Worm (Caenorhabditis elegans) whole organism, young adult: Measurements from ENCODE around the gene Y70C5A.2.
A peak's percentile ranks its signal among the peaks of the same experiment; 100 is the strongest.

Experiments
- F33H1.4 ChIP-seq: fragments of 200-800 bp; sonication (Bioruptor generic); IDR thresholded peaks from 2 replicates; pipeline ENCODE4 v1.3.6; 2022; ENCODE audit warnings: missing genetic modification reagents, missing genetic modification characterization, missing compliant biosample characterization
- F39B2.1 ChIP-seq: fragments of 200-800 bp; sonication (Bioruptor generic); IDR thresholded peaks from 2 replicates; pipeline ENCODE4 v1.3.6; 2022; ENCODE audit warnings: missing genetic modification reagents, missing genetic modification characterization, missing compliant biosample characterization
- F55B11.4 ChIP-seq: sonication (generic microtip); optimal IDR thresholded peaks from 2 replicates; lab custom pipeline; 2016; ENCODE audit warnings: missing compliant biosample characterization, missing genetic modification characterization, borderline replicate concordance; ENCODE audit not compliant: insufficient read depth
- F57A8.1 ChIP-seq: fragments of 200-800 bp; sonication (Bioruptor generic); optimal IDR thresholded peaks from 2 replicates; lab custom pipeline; 2018; ENCODE audit warnings: mild to moderate bottlenecking, missing genetic modification characterization, moderate library complexity, missing compliant biosample characterization
- T07F8.4 ChIP-seq: sonication (generic microtip); optimal IDR thresholded peaks from 2 replicates; lab custom pipeline; 2016; ENCODE audit warnings: mild to moderate bottlenecking, missing genetic modification characterization, moderate library complexity, missing compliant biosample characterization
- T26A5.8 ChIP-seq: sonication (generic microtip); optimal IDR thresholded peaks from 2 replicates; lab custom pipeline; 2016; ENCODE audit warnings: missing genetic modification characterization, missing compliant biosample characterization
- Y53F4B.3 ChIP-seq: fragments of 200-800 bp; sonication (Bioruptor generic); IDR thresholded peaks from 2 replicates; pipeline ENCODE4 v1.3.6; 2022; ENCODE audit warnings: missing genetic modification reagents, missing genetic modification characterization, missing compliant biosample characterization
- Y56A3A.18 ChIP-seq: fragments of 200-800 bp; sonication (Bioruptor generic); IDR thresholded peaks from 2 replicates; pipeline ENCODE4 v1.3.6; 2022; ENCODE audit warnings: missing genetic modification reagents, missing genetic modification characterization, missing compliant biosample characterization
- aptf-2 ChIP-seq: fragments of 200-800 bp; sonication (Bioruptor generic); conservative IDR thresholded peaks from 2 replicates; pipeline ENCODE4 v1.3.6; 2022; ENCODE audit warnings: missing genetic modification reagents, missing genetic modification characterization, missing compliant biosample characterization
- athp-1 ChIP-seq: sonication (generic microtip); optimal IDR thresholded peaks from 2 replicates; lab custom pipeline; 2017; ENCODE audit warnings: mild to moderate bottlenecking, missing genetic modification characterization, missing compliant biosample characterization
- attf-5 ChIP-seq: fragments of 200-800 bp; sonication (Bioruptor generic); optimal IDR thresholded peaks from 2 replicates; lab custom pipeline; 2018; ENCODE audit warnings: mild to moderate bottlenecking, missing genetic modification characterization, missing compliant biosample characterization
- bed-1 ChIP-seq: fragments of 200-800 bp; sonication (Bioruptor generic); IDR thresholded peaks from 2 replicates; pipeline ENCODE4 v1.3.6; 2022; ENCODE audit warnings: missing genetic modification reagents, missing genetic modification characterization, missing compliant biosample characterization
- bed-2 ChIP-seq: fragments of 200-800 bp; sonication (Bioruptor generic); IDR thresholded peaks from 2 replicates; pipeline ENCODE4 v1.3.6; 2022; ENCODE audit warnings: missing genetic modification reagents, missing genetic modification characterization, missing compliant biosample characterization
- ccch-3 ChIP-seq: fragments of 200-800 bp; sonication (Bioruptor generic); optimal IDR thresholded peaks from 2 replicates; lab custom pipeline; 2018; ENCODE audit warnings: mild to moderate bottlenecking, missing genetic modification characterization, missing compliant biosample characterization
- cebp-2 ChIP-seq: fragments of 200-800 bp; sonication (Bioruptor generic); IDR thresholded peaks from 2 replicates; pipeline ENCODE4 v1.3.6; 2022; ENCODE audit warnings: missing genetic modification characterization, missing compliant biosample characterization
- ceh-100 ChIP-seq: fragments of 200-800 bp; sonication (Bioruptor generic); IDR thresholded peaks from 2 replicates; pipeline ENCODE4 v1.3.6; 2022; ENCODE audit warnings: missing genetic modification reagents, missing genetic modification characterization, missing compliant biosample characterization
- ceh-58 ChIP-seq: fragments of 200-800 bp; sonication (Bioruptor generic); IDR thresholded peaks from 2 replicates; pipeline ENCODE4 v1.3.6; 2022; ENCODE audit warnings: missing genetic modification characterization, missing compliant biosample characterization
- ceh-79 ChIP-seq: sonication (generic microtip); optimal IDR thresholded peaks from 2 replicates; lab custom pipeline; 2017; ENCODE audit warnings: mild to moderate bottlenecking, missing genetic modification characterization, missing compliant biosample characterization
- chd-7 ChIP-seq: sonication (generic microtip); optimal IDR thresholded peaks from 2 replicates; lab custom pipeline; 2016; ENCODE audit warnings: mild to moderate bottlenecking, missing genetic modification characterization, moderate library complexity, missing compliant biosample characterization
- die-1 ChIP-seq: sonication (generic microtip); optimal IDR thresholded peaks from 2 replicates; lab custom pipeline; 2016; ENCODE audit warnings: missing genotype, mild to moderate bottlenecking, missing genetic modification characterization, missing compliant biosample characterization
- dpff-1 ChIP-seq: sonication (generic microtip); optimal IDR thresholded peaks from 2 replicates; lab custom pipeline; 2017; ENCODE audit warnings: mild to moderate bottlenecking, missing genetic modification characterization, missing compliant biosample characterization
- dpl-1 ChIP-seq: fragments of 150-350 bp; optimal IDR thresholded peaks from 2 replicates; lab custom pipeline; 2014; ENCODE audit warnings: missing biosample characterization, missing genetic modification reagents, missing genetic modification characterization
- egl-18 ChIP-seq: fragments of 200-800 bp; sonication (Bioruptor generic); IDR thresholded peaks from 2 replicates; pipeline ENCODE4 v1.3.6; 2022; ENCODE audit warnings: missing genetic modification reagents, missing genetic modification characterization, missing compliant biosample characterization
- egl-44 ChIP-seq: fragments of 200-800 bp; sonication (Bioruptor generic); IDR thresholded peaks from 2 replicates; pipeline ENCODE4 v1.3.6; 2022; ENCODE audit warnings: missing genetic modification reagents, missing genetic modification characterization, missing compliant biosample characterization
- ets-4 ChIP-seq: fragments of 200-800 bp; sonication (Bioruptor generic); optimal IDR thresholded peaks from 2 replicates; lab custom pipeline; 2018; ENCODE audit warnings: mild to moderate bottlenecking, missing genetic modification characterization, missing compliant biosample characterization
- hlh-12 ChIP-seq: sonication (generic microtip); optimal IDR thresholded peaks from 2 replicates; lab custom pipeline; 2016; ENCODE audit warnings: missing genetic modification characterization, missing compliant biosample characterization
- hmg-1.2 ChIP-seq: fragments of 200-800 bp; sonication (Bioruptor generic); IDR thresholded peaks from 2 replicates; pipeline ENCODE4 v1.3.6; 2022; ENCODE audit warnings: missing genetic modification reagents, missing genetic modification characterization, missing compliant biosample characterization
- hrde-1 ChIP-seq: sonication (generic microtip); optimal IDR thresholded peaks from 2 replicates; lab custom pipeline; 2016; ENCODE audit warnings: missing genetic modification characterization, mild to moderate bottlenecking, missing compliant biosample characterization, moderate library complexity, missing genotype, missing genetic modification reagents, borderline replicate concordance
- hsf-1 ChIP-seq: fragments of 200-800 bp; sonication (Bioruptor generic); IDR thresholded peaks from 2 replicates; pipeline ENCODE4 v1.3.6; 2022; ENCODE audit warnings: missing genetic modification reagents, missing genetic modification characterization, missing compliant biosample characterization
- lag-1 ChIP-seq: fragments of 200-800 bp; sonication (Bioruptor generic); IDR thresholded peaks from 2 replicates; pipeline ENCODE4 v1.3.6; 2022; ENCODE audit warnings: missing genetic modification reagents, missing genetic modification characterization, missing compliant biosample characterization
- let-526 ChIP-seq: fragments of 200-800 bp; sonication (Bioruptor generic); IDR thresholded peaks from 2 replicates; pipeline ENCODE4 v1.3.6; 2022; ENCODE audit warnings: missing genetic modification reagents, missing genetic modification characterization, missing compliant biosample characterization
- let-607 ChIP-seq, 2 experiments: fragments of 200-800 bp in 1 of 2; sonication (Bioruptor generic) in 1 of 2; sonication (generic microtip) in 1 of 2; optimal IDR thresholded peaks; 2 replicates each; lab custom pipeline; 2016 to 2018; ENCODE audit warnings: mild to moderate bottlenecking in 2 of 2, missing compliant biosample characterization in 2 of 2, missing genetic modification characterization in 2 of 2, moderate library complexity in 2 of 2, missing genotype in 1 of 2
- lin-54 ChIP-seq: fragments of 200-800 bp; sonication (Bioruptor generic); optimal IDR thresholded peaks from 2 replicates; lab custom pipeline; 2018; ENCODE audit warnings: mild to moderate bottlenecking, missing genetic modification characterization, missing compliant biosample characterization
- nfya-1 ChIP-seq: sonication (generic microtip); optimal IDR thresholded peaks from 2 replicates; lab custom pipeline; 2017; ENCODE audit warnings: antibody characterized with exemption, missing compliant biosample characterization, missing genetic modification characterization, borderline replicate concordance; ENCODE audit not compliant: insufficient read depth
- nhr-27 ChIP-seq: fragments of 200-800 bp; sonication (Bioruptor generic); optimal IDR thresholded peaks from 2 replicates; lab custom pipeline; 2018; ENCODE audit warnings: mild to moderate bottlenecking, missing genetic modification characterization, moderate library complexity, missing compliant biosample characterization
- pha-4 ChIP-seq: fragments of 150-350 bp; sonication (generic microtip); optimal IDR thresholded peaks from 2 replicates; lab custom pipeline; 2014; ENCODE audit warnings: missing biosample characterization, missing genetic modification reagents, missing genetic modification characterization
- sea-2 ChIP-seq: fragments of 200-800 bp; sonication (Bioruptor generic); IDR thresholded peaks from 2 replicates; pipeline ENCODE4 v1.3.6; 2022; ENCODE audit warnings: missing genetic modification characterization, missing compliant biosample characterization
- snpc-1.1 ChIP-seq: sonication (generic microtip); optimal IDR thresholded peaks from 2 replicates; lab custom pipeline; 2017; ENCODE audit warnings: missing genetic modification characterization, mild to moderate bottlenecking, missing compliant biosample characterization, antibody characterized with exemption, moderate library complexity, missing genotype, missing genetic modification reagents; ENCODE audit not compliant: insufficient read depth
- snpc-3.4 ChIP-seq: sonication (generic microtip); optimal IDR thresholded peaks from 2 replicates; lab custom pipeline; 2017; ENCODE audit warnings: missing genetic modification characterization, mild to moderate bottlenecking, missing compliant biosample characterization, antibody characterized with exemption, moderate library complexity, missing genotype, missing genetic modification reagents
- sptf-2 ChIP-seq: fragments of 200-800 bp; sonication (Bioruptor generic); optimal IDR thresholded peaks from 2 replicates; lab custom pipeline; 2018; ENCODE audit warnings: mild to moderate bottlenecking, missing genetic modification characterization, missing compliant biosample characterization
- tlf-1 ChIP-seq: fragments of 200-800 bp; sonication (Bioruptor generic); optimal IDR thresholded peaks from 2 replicates; lab custom pipeline; 2018; ENCODE audit warnings: mild to moderate bottlenecking, missing genetic modification characterization, missing compliant biosample characterization
- unc-62 ChIP-seq: fragments of 150-350 bp; optimal IDR thresholded peaks from 2 replicates; lab custom pipeline; 2014; ENCODE audit warnings: missing biosample characterization, missing genetic modification reagents, missing genetic modification characterization
- zim-3 ChIP-seq: sonication (generic microtip); optimal IDR thresholded peaks from 2 replicates; lab custom pipeline; 2017; ENCODE audit warnings: mild to moderate bottlenecking, missing genetic modification characterization, moderate library complexity, missing compliant biosample characterization
- ztf-25 ChIP-seq: fragments of 200-800 bp; sonication (Bioruptor generic); IDR thresholded peaks from 2 replicates; pipeline ENCODE4 v1.3.6; 2022; ENCODE audit warnings: missing genetic modification reagents, missing genetic modification characterization, missing compliant biosample characterization
- ztf-26 ChIP-seq: sonication (generic microtip); optimal IDR thresholded peaks from 2 replicates; lab custom pipeline; 2017; ENCODE audit warnings: missing genetic modification characterization, missing compliant biosample characterization
- ztf-6 ChIP-seq: fragments of 200-800 bp; sonication (Bioruptor generic); IDR thresholded peaks from 2 replicates; pipeline ENCODE4 v1.3.6; 2022; ENCODE audit warnings: missing genetic modification reagents, missing genetic modification characterization, missing compliant biosample characterization

Gene Y70C5A.2

DNA sequence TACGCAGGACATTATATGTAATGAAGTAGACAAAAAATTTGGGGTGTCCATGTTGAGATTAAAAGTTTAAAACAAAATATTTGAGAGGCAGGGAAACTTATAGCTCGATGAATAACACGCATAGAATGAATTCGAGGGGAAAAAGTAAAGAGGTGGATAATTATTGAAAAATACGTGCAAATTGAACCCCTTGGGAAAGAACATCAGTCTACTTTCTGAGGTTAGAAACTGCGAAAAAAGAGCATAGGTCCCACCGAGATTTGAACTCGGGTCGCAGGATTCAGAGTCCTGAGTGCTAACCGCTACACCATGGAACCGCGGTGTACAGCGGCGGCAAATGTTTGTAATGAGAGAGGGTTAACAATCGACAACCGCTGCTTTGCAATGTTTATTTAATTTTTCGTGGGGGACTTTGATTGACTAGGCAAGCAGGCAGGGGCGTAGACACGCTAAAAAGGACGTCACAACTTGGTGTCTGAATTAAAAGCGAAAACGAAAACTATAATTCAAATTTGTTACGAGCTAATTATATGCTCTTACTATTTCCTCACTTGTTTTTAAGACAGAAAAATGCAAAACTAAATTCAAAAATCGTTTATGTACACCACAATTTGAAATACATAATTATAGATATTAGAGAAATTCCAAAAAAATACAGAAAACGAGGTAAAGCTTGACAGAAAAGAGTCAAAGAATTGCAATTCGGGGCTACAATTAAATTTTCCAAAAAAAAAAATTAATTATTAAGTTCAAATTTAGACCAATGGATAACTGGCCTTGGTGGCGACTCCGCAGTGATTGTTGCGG, 30.8 kb downstream of the Y70C5A.2 start, which contains the start of gene srh-269 (continued):
- no peak for TF ChIP-seq nfya-1
- TF ChIP-seq Y53F4B.3 (GFP tag; lab: Robert Waterston, UW) = no peak
- TF ChIP-seq nhr-27 (tag; lab: Kevin White, UChicago) = no peak
- peak; percentile 72 for TF ChIP-seq snpc-3.4
- TF ChIP-seq chd-7 (tag; lab: Kevin White, UChicago) = peak; percentile 93
- peak; percentile 77 for TF ChIP-seq lin-54 (GFP tag; lab: Kevin White, UChicago)
- peak; percentile 32 for TF ChIP-seq dpl-1 (GFP tag; lab: Kevin White, UChicago)
- TF ChIP-seq tlf-1 (GFP tag; lab: Kevin White, UChicago) = peak; percentile 70
- TF ChIP-seq ets-4 = peak; percentile 91
- TF ChIP-seq attf-5 = peak; percentile 53
- TF ChIP-seq hsf-1 (GFP tag; lab: Robert Waterston, UW) = peak; percentile 61; the same call in 1 of the 2 replicates
- no peak for TF ChIP-seq egl-18 (GFP tag; lab: Robert Waterston, UW)
- peak; percentile 92 for TF ChIP-seq egl-44
- TF ChIP-seq let-526 (GFP tag; lab: Robert Waterston, UW) = peak; percentile 87
- TF ChIP-seq F39B2.1 (GFP tag; lab: Robert Waterston, UW) = no peak
- TF ChIP-seq pha-4 = no peak
- TF ChIP-seq snpc-1.1 (tag; lab: Kevin White, UChicago) = peak; percentile 67
- no peak for TF ChIP-seq aptf-2 (GFP tag; lab: Robert Waterston, UW)
- TF ChIP-seq let-607 (tag; optimal IDR thresholded peaks at IDR 0.05; lab: Kevin White, UChicago) = peak; percentile 57 to 68
- 0 out of 2 replicates have a peak, but pooled peaks have one; percentile 6 for TF ChIP-seq ztf-6 (GFP tag; lab: Robert Waterston, UW)
- no peak for TF ChIP-seq bed-2 (GFP tag; lab: Robert Waterston, UW)
- peak; percentile 88; the same call in 1 of the 2 replicates for TF ChIP-seq ceh-58
- TF ChIP-seq dpff-1 (tag; lab: Kevin White, UChicago) = peak; percentile 6
- no peak for TF ChIP-seq ccch-3 (GFP tag; lab: Kevin White, UChicago)
- TF ChIP-seq zim-3 (tag; lab: Kevin White, UChicago) = peak; percentile 86
- TF ChIP-seq ztf-25 (GFP tag; lab: Robert Waterston, UW) = peak; percentile 90
- no peak for TF ChIP-seq unc-62
- peak; percentile 58 for TF ChIP-seq athp-1
- 0 out of 2 replicates have a peak, but pooled peaks have one; percentile 55 for TF ChIP-seq sea-2 (GFP tag; lab: Robert Waterston, UW)
- peak; percentile 75 for TF ChIP-seq T26A5.8
- TF ChIP-seq hmg-1.2 (GFP tag; lab: Robert Waterston, UW) = peak; percentile 81
- TF ChIP-seq lag-1 (GFP tag; lab: Robert Waterston, UW) = no peak
- TF ChIP-seq ceh-79 (tag; lab: Kevin White, UChicago) = peak; percentile 93
- TF ChIP-seq ztf-26 = peak; percentile 81
- TF ChIP-seq cebp-2 (GFP tag; lab: Robert Waterston, UW) = peak; percentile 87; the same call in 1 of the 2 replicates
- TF ChIP-seq F33H1.4 (GFP tag; lab: Robert Waterston, UW) = peak; percentile 23; the same call in 1 of the 2 replicates
- TF ChIP-seq hlh-12 = peak; percentile 27
- TF ChIP-seq F57A8.1 (GFP tag; lab: Kevin White, UChicago) = no peak
- no peak for TF ChIP-seq sptf-2 (GFP tag; lab: Kevin White, UChicago)
- TF ChIP-seq Y56A3A.18 (GFP tag; lab: Robert Waterston, UW) = peak; percentile 98
- TF ChIP-seq bed-1 (GFP tag; lab: Robert Waterston, UW) = no peak
- TF ChIP-seq die-1 (tag; lab: Kevin White, UChicago) = peak; percentile 85
- TF ChIP-seq hrde-1 = peak; percentile 7
- peak; percentile 75 for TF ChIP-seq ceh-100 (GFP tag; lab: Robert Waterston, UW)
- TF ChIP-seq F55B11.4 (tag; lab: Kevin White, UChicago) = no peak
- peak; percentile 78 for TF ChIP-seq T07F8.4 (tag; lab: Kevin White, UChicago)
